Worm (Caenorhabditis elegans): ENCODE measurements around the gene F37A4.6.

- TF ChIP-seq sdc-2 (tag; optimal IDR thresholded peaks at IDR 0.05) (no peak), ztf-16 (tag; optimal IDR thresholded peaks at IDR 0.05) (no peak), nhr-11 (tag; optimal IDR thresholded peaks at IDR 0.05) (no peak), rnt-1 (tag; optimal IDR thresholded peaks at IDR 0.05) (no peak), npax-4 (tag; optimal IDR thresholded peaks at IDR 0.05) (no peak), hlh-30 (tag; optimal IDR thresholded peaks at IDR 0.05; ENCODE audit: insufficient read depth) (no peak), pha-2 (tag; optimal IDR thresholded peaks at IDR 0.05) (no peak), Y22D7AL.16 (tag; optimal IDR thresholded peaks at IDR 0.05) (no peak), unc-42 (tag; optimal IDR thresholded peaks at IDR 0.05) (no peak), ceh-30 (tag; optimal IDR thresholded peaks at IDR 0.05) (no peak), C38D4.7 (GFP tag; optimal IDR thresholded peaks at IDR 0.05) (no peak), ceh-6 (GFP tag; optimal IDR thresholded peaks at IDR 0.05) (no peak)
Observed at ce11 chrIII:6705515-6705914, at the start of gene F37A4.6.
